Fruit fly (Drosophila melanogaster): ENCODE measurements around the gene Fntb.
A peak's percentile ranks its signal among the peaks of the same experiment; 100 is the strongest.

Fntb gene

DNA sequence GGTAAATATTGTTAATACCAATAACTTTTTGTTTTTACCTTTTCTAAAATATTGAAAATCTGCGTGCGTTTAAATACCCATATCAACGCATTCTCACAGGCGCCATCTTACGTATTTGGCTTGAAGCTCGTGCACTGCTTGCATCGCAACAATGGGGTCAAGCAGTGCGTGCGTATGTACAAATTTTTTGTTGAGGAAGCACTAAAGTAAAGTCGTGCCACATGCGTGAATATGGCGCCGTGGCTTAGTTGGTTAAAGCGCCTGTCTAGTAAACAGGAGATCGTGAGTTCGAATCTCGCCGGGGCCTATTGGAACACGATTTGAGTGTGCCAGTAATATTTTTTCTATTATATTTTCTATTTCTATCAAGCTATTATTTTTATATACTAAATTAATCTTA is 1.1 kb upstream of the Fntb start (continued):
- TF ChIP-seq Lim3 (GFP tag; IDR thresholded peaks at IDR 0.05) (no peak), CG2199 (GFP tag; IDR thresholded peaks at IDR 0.05) (peak; percentile 81; the same call in 2 of the 3 replicates), CG7556 (GFP tag; optimal IDR thresholded peaks at IDR 0.05) (no peak), CG34224 (GFP tag; IDR thresholded peaks at IDR 0.05; ENCODE audit: partially characterized antibody) (peak; percentile 49), Nf-YB (GFP tag; optimal IDR thresholded peaks at IDR 0.05) (peak; percentile 9), so (GFP tag; IDR thresholded peaks at IDR 0.05) (no peak), CG11560 (tag; IDR thresholded peaks at IDR 0.05) (no peak), sna (GFP tag; IDR thresholded peaks at IDR 0.05; ENCODE audit: partially characterized antibody) (peak; percentile 39; the same call in 1 of the 2 replicates), CG3726 (GFP tag; IDR thresholded peaks at IDR 0.05) (no peak), mld (GFP tag; IDR thresholded peaks at IDR 0.05; ENCODE audit: partially characterized antibody) (no peak; the same call in 2 of the 3 replicates), CG8281 (tag; optimal IDR thresholded peaks at IDR 0.05) (no peak), CG12942 (GFP tag; optimal IDR thresholded peaks at IDR 0.05) (no peak), CG2129 (GFP tag; IDR thresholded peaks at IDR 0.05; ENCODE audit: partially characterized antibody) (no peak), CG1529 (GFP tag; optimal IDR thresholded peaks at IDR 0.05) (no peak), trem (tag; optimal IDR thresholded peaks at IDR 0.05) (peak; percentile 45), dysf (GFP tag; IDR thresholded peaks at IDR 0.05) (peak; percentile 18; the same call in 1 of the 3 replicates), CG11695 (GFP tag; IDR thresholded peaks at IDR 0.05) (no peak), cwo (GFP tag; optimal IDR thresholded peaks at IDR 0.05) (no peak), insv (GFP tag; optimal IDR thresholded peaks at IDR 0.05) (no peak), CG32772 (GFP tag; IDR thresholded peaks at IDR 0.05) (0 out of 2 replicates have a peak, but pooled peaks have one; percentile 28), NC2α (GFP tag; optimal IDR thresholded peaks at IDR 0.05) (peak; percentile 51), CG15011 (GFP tag; optimal IDR thresholded peaks at IDR 0.05) (no peak), CG10209 (GFP tag; optimal IDR thresholded peaks at IDR 0.05) (peak; percentile 34), CG14860 (GFP tag; IDR thresholded peaks at IDR 0.05; ENCODE audit: partially characterized antibody) (peak; percentile 52; the same call in 1 of the 3 replicates), en (GFP tag; optimal IDR thresholded peaks at IDR 0.05) (no peak), D19B (GFP tag; optimal IDR thresholded peaks at IDR 0.05) (no peak), CG11085 (GFP tag; IDR thresholded peaks at IDR 0.05) (no peak), Dbx (GFP tag; IDR thresholded peaks at IDR 0.05) (peak; percentile 73; the same call in 2 of the 3 replicates), CG17802 (tag; optimal IDR thresholded peaks at IDR 0.05) (peak; percentile 1), unpg (GFP tag; optimal IDR thresholded peaks at IDR 0.05) (no peak), CG16815 (GFP tag; optimal IDR thresholded peaks at IDR 0.05) (no peak), Hsf (GFP tag; optimal IDR thresholded peaks at IDR 0.05) (peak; percentile 7), CG3065 (GFP tag; optimal IDR thresholded peaks at IDR 0.05) (no peak), CG17829 (tag; optimal IDR thresholded peaks at IDR 0.05) (peak; percentile 72), Fer3 (tag; optimal IDR thresholded peaks at IDR 0.05) (no peak), CG6689 (GFP tag; IDR thresholded peaks at IDR 0.05) (0 out of 2 replicates have a peak, but pooled peaks have one; percentile 14), CG3281 (GFP tag; optimal IDR thresholded peaks at IDR 0.05) (no peak), Dref (GFP tag; IDR thresholded peaks at IDR 0.05) (peak; percentile 12; the same call in 1 of the 2 replicates), NC2β (GFP tag; optimal IDR thresholded peaks at IDR 0.05) (peak; percentile 13), cas (GFP tag; IDR thresholded peaks at IDR 0.05) (no peak), Atf6 (GFP tag; IDR thresholded peaks at IDR 0.05) (no peak), Asciz (GFP tag; optimal IDR thresholded peaks at IDR 0.05) (no peak), CG3847 (GFP tag; IDR thresholded peaks at IDR 0.05) (0 out of 2 replicates have a peak, but pooled peaks have one; percentile 21), CG7987 (GFP tag; optimal IDR thresholded peaks at IDR 0.05) (peak; percentile 59), HLHmδ (GFP tag; optimal IDR thresholded peaks at IDR 0.05) (no peak)

Measured in whole organism, embryonic.